Fruit fly (Drosophila melanogaster) whole organism, embryonic: ENCODE results near the gene CG33543.
A peak's percentile ranks its signal among the peaks of the same experiment; 100 is the strongest.

Experiments
- Bdp1 ChIP-seq: fragments of 200-800 bp; sonication (Bioruptor generic); optimal IDR thresholded peaks from 3 replicates; lab custom pipeline; 2016; ENCODE audit warnings: missing biosample characterization, missing genetic modification characterization
- Bteb2 ChIP-seq: fragments of 200-800 bp; sonication (Bioruptor generic); optimal IDR thresholded peaks from 2 replicates; lab custom pipeline; 2016; ENCODE audit warnings: missing biosample characterization, missing genetic modification characterization
- CG10209 ChIP-seq: fragments of 200-800 bp; sonication (Bioruptor generic); optimal IDR thresholded peaks from 3 replicates; lab custom pipeline; 2017; ENCODE audit warnings: missing biosample characterization, mild to moderate bottlenecking, missing genetic modification characterization, missing genetic modification reagents
- CG10274 ChIP-seq: fragments of 200-800 bp; sonication (Bioruptor generic); optimal IDR thresholded peaks from 3 replicates; lab custom pipeline; 2017; ENCODE audit warnings: missing biosample characterization, mild to moderate bottlenecking, missing genetic modification characterization
- CG10543 ChIP-seq: fragments of 200-800 bp; sonication (Bioruptor generic); optimal IDR thresholded peaks from 3 replicates; lab custom pipeline; 2017; ENCODE audit warnings: missing biosample characterization, mild to moderate bottlenecking, missing genetic modification characterization, moderate library complexity
- CG11696 ChIP-seq: fragments of 200-800 bp; sonication (Bioruptor generic); IDR thresholded peaks from 2 replicates; pipeline ENCODE4 v1.3.6; 2022; ENCODE audit warnings: missing biosample characterization, missing genetic modification characterization
- CG12071 ChIP-seq: fragments of 200-800 bp; sonication (Bioruptor generic); optimal IDR thresholded peaks from 3 replicates; lab custom pipeline; 2018; ENCODE audit warnings: missing biosample characterization, mild to moderate bottlenecking, missing genetic modification characterization
- CG15601 ChIP-seq: fragments of 200-800 bp; sonication (Bioruptor generic); optimal IDR thresholded peaks from 3 replicates; lab custom pipeline; 2019; ENCODE audit warnings: missing biosample characterization, mild to moderate bottlenecking, missing genetic modification characterization, moderate library complexity
- CG18011 ChIP-seq: fragments of 200-800 bp; sonication (Bioruptor generic); optimal IDR thresholded peaks from 2 replicates; lab custom pipeline; 2017; ENCODE audit warnings: missing biosample characterization, missing genetic modification characterization, mild to moderate bottlenecking, moderate library complexity, missing genotype
- CG18599 ChIP-seq: fragments of 200-800 bp; sonication (Bioruptor generic); optimal IDR thresholded peaks from 3 replicates; lab custom pipeline; 2017; ENCODE audit warnings: missing biosample characterization, missing genetic modification characterization, mild to moderate bottlenecking, moderate library complexity, missing genetic modification reagents
- CG2202 ChIP-seq: fragments of 200-800 bp; sonication (Bioruptor generic); optimal IDR thresholded peaks from 2 replicates; lab custom pipeline; 2018; ENCODE audit warnings: missing biosample characterization, mild to moderate bottlenecking, missing genetic modification characterization
- CG2712 ChIP-seq: fragments of 200-800 bp; optimal IDR thresholded peaks from 3 replicates; lab custom pipeline; 2019; ENCODE audit warnings: missing biosample characterization, mild to moderate bottlenecking, missing genetic modification characterization, moderate library complexity
- CG31224 ChIP-seq: fragments of 200-800 bp; sonication (Bioruptor generic); IDR thresholded peaks from 2 replicates; pipeline ENCODE4 v1.3.6; 2022; ENCODE audit warnings: missing biosample characterization, missing genetic modification characterization
- CG32532 ChIP-seq: fragments of 200-800 bp; sonication (Bioruptor generic); IDR thresholded peaks from 2 replicates; pipeline ENCODE4 v1.3.6; 2022; ENCODE audit warnings: missing biosample characterization, missing genetic modification characterization
- CG32772 ChIP-seq: fragments of 200-800 bp; sonication (Bioruptor generic); IDR thresholded peaks from 2 replicates; pipeline ENCODE4 v1.3.6; 2022; ENCODE audit warnings: missing biosample characterization, missing genetic modification characterization
- CG3281 ChIP-seq: fragments of 200-800 bp; sonication (Bioruptor generic); optimal IDR thresholded peaks from 3 replicates; lab custom pipeline; 2017; ENCODE audit warnings: missing biosample characterization, mild to moderate bottlenecking, missing genetic modification characterization
- CG42726 ChIP-seq: fragments of 200-800 bp; sonication (Bioruptor generic); IDR thresholded peaks from 2 replicates; pipeline ENCODE4 v1.3.6; 2022; ENCODE audit warnings: missing biosample characterization, missing genetic modification characterization; ENCODE audit not compliant: partially characterized antibody
- CG4730 ChIP-seq: fragments of 200-800 bp; sonication (Bioruptor generic); IDR thresholded peaks from 2 replicates; pipeline ENCODE4 v1.3.6; 2022; ENCODE audit warnings: missing biosample characterization, missing genetic modification characterization
- CG7745 ChIP-seq: fragments of 200-800 bp; sonication (Bioruptor generic); optimal IDR thresholded peaks from 2 replicates; lab custom pipeline; 2018; ENCODE audit warnings: missing biosample characterization, mild to moderate bottlenecking, missing genetic modification characterization, moderate library complexity
- CG8478 ChIP-seq: fragments of >200 bp; optimal IDR thresholded peaks from 2 replicates; lab custom pipeline; 2018
- CkIIα-i1 ChIP-seq: fragments of 200-800 bp; sonication (Bioruptor generic); IDR thresholded peaks from 2 replicates; pipeline ENCODE4 v1.3.6; 2022; ENCODE audit warnings: missing biosample characterization, missing genetic modification characterization
- Doc3 ChIP-seq: fragments of 200-800 bp; sonication (Bioruptor generic); IDR thresholded peaks from 3 replicates; pipeline ENCODE4 v1.3.6; 2022; ENCODE audit warnings: missing biosample characterization, missing genetic modification characterization; ENCODE audit not compliant: partially characterized antibody
- E2f2 ChIP-seq: fragments of 200-800 bp; sonication (Bioruptor generic); IDR thresholded peaks from 2 replicates; pipeline ENCODE4 v1.3.6; 2022; ENCODE audit warnings: missing biosample characterization, missing genetic modification characterization
- Elba2 ChIP-seq: fragments of 200-800 bp; sonication (Bioruptor generic); optimal IDR thresholded peaks from 3 replicates; lab custom pipeline; 2016; ENCODE audit warnings: missing biosample characterization, missing genetic modification characterization
- Hand ChIP-seq: fragments of 200-800 bp; sonication (Bioruptor generic); optimal IDR thresholded peaks from 2 replicates; lab custom pipeline; 2017; ENCODE audit warnings: mild to moderate bottlenecking, missing biosample characterization, missing genetic modification reagents, missing genetic modification characterization
- NC2β ChIP-seq: fragments of 200-800 bp; sonication (Bioruptor generic); optimal IDR thresholded peaks from 2 replicates; lab custom pipeline; 2016; ENCODE audit warnings: missing biosample characterization, missing genetic modification characterization
- Nf-YC ChIP-seq: fragments of 200-800 bp; optimal IDR thresholded peaks from 3 replicates; lab custom pipeline; 2019; ENCODE audit warnings: missing biosample characterization, mild to moderate bottlenecking, missing genetic modification characterization, moderate library complexity
- PHDP ChIP-seq: fragments of 200-800 bp; sonication (Bioruptor generic); optimal IDR thresholded peaks from 3 replicates; lab custom pipeline; 2018; ENCODE audit warnings: missing biosample characterization, mild to moderate bottlenecking, missing genetic modification characterization, moderate library complexity
- Pdp1 ChIP-seq, 2 experiments: fragments of 200-800 bp; sonication (Bioruptor generic); optimal IDR thresholded peaks; 3 replicates each; lab custom pipeline; 2016; ENCODE audit warnings: missing biosample characterization in 2 of 2, missing genetic modification characterization in 2 of 2, mild to moderate bottlenecking in 1 of 2, moderate library complexity in 1 of 2
- Side ChIP-seq: fragments of 200-800 bp; sonication (Bioruptor generic); optimal IDR thresholded peaks from 2 replicates; lab custom pipeline; 2016; ENCODE audit warnings: missing biosample characterization, missing genetic modification characterization
- Stat92E ChIP-seq, 3 experiments: fragments of >200 bp in 2 of 3; fragments of 200-800 bp in 1 of 3; sonication (Bioruptor generic) in 1 of 3; optimal IDR thresholded peaks; 2 replicates each; lab custom pipeline; 2017 to 2019; ENCODE audit warnings: missing biosample characterization in 3 of 3, missing genetic modification characterization in 3 of 3, mild to moderate bottlenecking in 1 of 3, moderate library complexity in 1 of 3
- abd-A ChIP-seq: fragments of 200-800 bp; sonication (Bioruptor generic); optimal IDR thresholded peaks from 3 replicates; lab custom pipeline; 2019; ENCODE audit warnings: missing biosample characterization, mild to moderate bottlenecking, missing genetic modification characterization, moderate library complexity
- cas ChIP-seq: fragments of 200-800 bp; sonication (Bioruptor generic); IDR thresholded peaks from 2 replicates; pipeline ENCODE4 v1.3.6; 2022; ENCODE audit warnings: missing biosample characterization, missing genetic modification characterization
- cato ChIP-seq: fragments of 200-800 bp; sonication (Bioruptor generic); optimal IDR thresholded peaks from 2 replicates; lab custom pipeline; 2016; ENCODE audit warnings: missing biosample characterization, missing genetic modification characterization, borderline replicate concordance
- caup ChIP-seq: fragments of 200-800 bp; sonication (Bioruptor generic); optimal IDR thresholded peaks from 3 replicates; lab custom pipeline; 2017; ENCODE audit warnings: missing biosample characterization, mild to moderate bottlenecking, missing genetic modification characterization, moderate library complexity; ENCODE audit not compliant: severe bottlenecking
- chm ChIP-seq: fragments of 200-800 bp; sonication (Bioruptor generic); IDR thresholded peaks from 2 replicates; pipeline ENCODE4 v1.3.6; 2022; ENCODE audit warnings: missing biosample characterization, missing genetic modification characterization
- chn ChIP-seq: fragments of 200-800 bp; sonication (Bioruptor generic); optimal IDR thresholded peaks from 2 replicates; lab custom pipeline; 2016; ENCODE audit warnings: missing biosample characterization, missing genetic modification characterization
- dati ChIP-seq: fragments of 200-800 bp; sonication (Bioruptor generic); IDR thresholded peaks from 2 replicates; pipeline ENCODE4 v1.3.6; 2022; ENCODE audit warnings: missing biosample characterization, missing genetic modification characterization
- dm ChIP-seq: fragments of 200-800 bp; sonication (Bioruptor generic); optimal IDR thresholded peaks from 3 replicates; lab custom pipeline; 2016; ENCODE audit warnings: missing biosample characterization, missing genetic modification characterization
- dmrt11E ChIP-seq: fragments of 200-800 bp; sonication (Bioruptor generic); optimal IDR thresholded peaks from 3 replicates; lab custom pipeline; 2018; ENCODE audit warnings: missing biosample characterization, mild to moderate bottlenecking, missing genetic modification characterization, moderate library complexity
- fd3F ChIP-seq: fragments of 200-800 bp; sonication (Bioruptor generic); optimal IDR thresholded peaks from 2 replicates; lab custom pipeline; 2018; ENCODE audit warnings: missing biosample characterization, mild to moderate bottlenecking, missing genetic modification characterization, moderate library complexity
- gt ChIP-seq: fragments of 200-800 bp; sonication (Bioruptor generic); IDR thresholded peaks from 2 replicates; pipeline ENCODE4 v1.3.6; 2022; ENCODE audit warnings: missing biosample characterization, missing genetic modification characterization
- ind ChIP-seq: fragments of 200-800 bp; sonication (Bioruptor generic); optimal IDR thresholded peaks from 3 replicates; lab custom pipeline; 2016; ENCODE audit warnings: missing biosample characterization, missing genetic modification characterization
- kay ChIP-seq: fragments of 200-800 bp; sonication (Bioruptor generic); optimal IDR thresholded peaks from 2 replicates; lab custom pipeline; 2016; ENCODE audit warnings: missing biosample characterization, missing genetic modification characterization
- mam ChIP-seq: fragments of 200-800 bp; sonication (Bioruptor generic); optimal IDR thresholded peaks from 3 replicates; lab custom pipeline; 2016; ENCODE audit warnings: missing biosample characterization, missing genetic modification characterization
- psq ChIP-seq: fragments of 200-800 bp; sonication (Bioruptor generic); optimal IDR thresholded peaks from 2 replicates; lab custom pipeline; 2017; ENCODE audit warnings: missing biosample characterization, missing genetic modification characterization
- run ChIP-seq: fragments of 200-800 bp; sonication (Bioruptor generic); optimal IDR thresholded peaks from 3 replicates; lab custom pipeline; 2018; ENCODE audit warnings: missing biosample characterization, mild to moderate bottlenecking, missing genetic modification characterization
- ssp ChIP-seq: fragments of 200-800 bp; sonication (Bioruptor generic); IDR thresholded peaks from 2 replicates; pipeline ENCODE4 v1.3.6; 2022; ENCODE audit warnings: missing biosample characterization, missing genetic modification characterization
- zfh1 ChIP-seq: fragments of 200-800 bp; sonication (Bioruptor generic); IDR thresholded peaks from 3 replicates; pipeline ENCODE4 v1.3.6; 2022; ENCODE audit warnings: missing biosample characterization, missing genetic modification characterization

The CG33543 gene

DNA sequence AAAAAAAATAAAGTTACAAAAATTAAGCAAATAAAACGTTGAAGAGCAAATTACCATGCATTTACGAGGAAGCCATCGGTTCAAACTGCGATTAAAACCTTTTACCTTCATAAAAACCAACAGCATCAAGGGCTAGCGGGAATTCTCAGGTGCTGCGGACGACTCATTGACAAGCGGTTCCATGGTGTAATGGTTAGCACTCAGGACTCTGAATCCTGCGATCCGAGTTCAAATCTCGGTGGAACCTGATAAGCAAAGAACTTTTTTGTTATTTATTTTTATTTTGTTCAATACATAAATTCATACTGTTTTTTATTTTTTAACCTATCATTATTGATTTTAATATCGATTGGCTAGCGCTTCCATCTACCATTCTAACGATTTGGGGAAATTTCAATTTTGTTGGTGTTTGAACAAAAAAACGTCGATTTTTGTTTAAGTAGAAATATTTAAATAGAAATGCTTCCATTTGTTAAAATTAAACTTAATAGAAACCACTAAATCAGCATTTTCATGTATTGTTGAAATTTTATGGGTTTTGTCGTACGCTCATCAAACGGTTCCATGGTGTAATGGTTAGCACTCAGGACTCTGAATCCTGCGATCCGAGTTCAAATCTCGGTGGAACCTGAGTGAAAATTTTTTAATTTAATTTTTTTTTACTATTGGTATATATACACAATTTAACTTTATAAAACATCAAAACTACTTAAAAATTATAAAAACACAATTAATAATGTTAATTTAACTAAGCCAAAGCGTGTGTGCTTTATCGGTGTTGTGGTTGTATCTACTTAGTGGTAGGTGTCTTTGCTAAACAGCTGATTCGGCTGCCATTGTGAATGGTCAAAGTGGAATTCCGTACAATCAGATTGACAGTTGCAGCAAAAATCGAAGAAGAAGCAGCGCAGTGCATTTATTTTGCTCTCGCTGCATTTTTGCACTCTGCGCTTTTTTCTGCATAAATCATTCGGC lies 3.2 kb upstream of the CG33543 start, which contains the start of gene CG4238 (continued):
- TF ChIP-seq chn (GFP tag; lab: Kevin White, UChicago), result no peak
- no peak for TF ChIP-seq CG18011 (GFP tag; lab: Kevin White, UChicago)
- TF ChIP-seq CG32532 (GFP tag; lab: Robert Waterston, UW), result no peak
- TF ChIP-seq fd3F (GFP tag; lab: Kevin White, UChicago), result no peak
- TF ChIP-seq CG18599 (GFP tag; lab: Kevin White, UChicago), result no peak
- TF ChIP-seq cas, result no peak
- TF ChIP-seq chm (GFP tag; lab: Robert Waterston, UW), result no peak
- TF ChIP-seq CG42726 (GFP tag; lab: Robert Waterston, UW), result peak; percentile 88
- TF ChIP-seq CG11696 (GFP tag; lab: Robert Waterston, UW), result no peak
- TF ChIP-seq CG8478 (lab: Kevin White, UChicago), result no peak
- TF ChIP-seq kay, result no peak
- TF ChIP-seq CG7745 (tag; lab: Kevin White, UChicago), result no peak
- TF ChIP-seq CG3281 (GFP tag; lab: Kevin White, UChicago), result no peak
- TF ChIP-seq PHDP (tag; lab: Kevin White, UChicago), result no peak
- TF ChIP-seq Nf-YC (tag; lab: Kevin White, UChicago), result no peak
- peak in 1 of 3 experiments; percentile 26 for TF ChIP-seq Stat92E (GFP tag; optimal IDR thresholded peaks at IDR 0.05; lab: Kevin White, UChicago)
- TF ChIP-seq psq (GFP tag; lab: Kevin White, UChicago), result no peak
- TF ChIP-seq Bdp1, result peak; percentile 98
- TF ChIP-seq dm, result no peak
- no peak for TF ChIP-seq CG31224 (GFP tag; lab: Robert Waterston, UW)
- TF ChIP-seq Pdp1 (GFP tag; optimal IDR thresholded peaks at IDR 0.05; lab: Kevin White, UChicago), result no peak
- TF ChIP-seq cato (GFP tag; lab: Kevin White, UChicago), result no peak
- peak; percentile 100 for TF ChIP-seq CG2712 (tag; lab: Kevin White, UChicago)
- no peak for TF ChIP-seq ssp
- peak; percentile 30 for TF ChIP-seq abd-A (tag; lab: Kevin White, UChicago)
- no peak for TF ChIP-seq CG4730
- TF ChIP-seq zfh1 (GFP tag; lab: Robert Waterston, UW), result no peak
- peak; percentile 25 for TF ChIP-seq CG15601 (tag; lab: Kevin White, UChicago)
- no peak for TF ChIP-seq mam (GFP tag; lab: Kevin White, UChicago)
- no peak for TF ChIP-seq CG10209 (GFP tag; lab: Kevin White, UChicago)
- TF ChIP-seq CG12071 (GFP tag; lab: Kevin White, UChicago), result no peak
- TF ChIP-seq Elba2 (GFP tag; lab: Kevin White, UChicago), result peak; percentile 79
- TF ChIP-seq CG2202, result no peak
- TF ChIP-seq run (tag; lab: Kevin White, UChicago), result no peak
- peak; percentile 65; the same call in 1 of the 2 replicates for TF ChIP-seq E2f2 (GFP tag; lab: Robert Waterston, UW)
- TF ChIP-seq CG10274 (GFP tag; lab: Kevin White, UChicago), result no peak
- no peak; the same call in 2 of the 3 replicates for TF ChIP-seq Doc3
- TF ChIP-seq CG10543 (GFP tag; lab: Kevin White, UChicago), result no peak
- no peak for TF ChIP-seq Hand (GFP tag; lab: Kevin White, UChicago)
- no peak for TF ChIP-seq CG32772 (GFP tag; lab: Robert Waterston, UW)
- TF ChIP-seq gt (GFP tag; lab: Robert Waterston, UW), result no peak
- TF ChIP-seq dmrt11E (tag; lab: Kevin White, UChicago), result no peak
- TF ChIP-seq dati (GFP tag; lab: Robert Waterston, UW), result no peak
- TF ChIP-seq CkIIα-i1 (GFP tag; lab: Robert Waterston, UW), result no peak
- no peak for TF ChIP-seq ind
- no peak for TF ChIP-seq Side (GFP tag; lab: Kevin White, UChicago)
- no peak for TF ChIP-seq caup (GFP tag; lab: Kevin White, UChicago)
- no peak for TF ChIP-seq NC2β (GFP tag; lab: Kevin White, UChicago)
- TF ChIP-seq Bteb2 (GFP tag; lab: Kevin White, UChicago), result no peak
